Fruit fly (Drosophila melanogaster): ENCODE measurements around the gene CG8312.

DNA sequence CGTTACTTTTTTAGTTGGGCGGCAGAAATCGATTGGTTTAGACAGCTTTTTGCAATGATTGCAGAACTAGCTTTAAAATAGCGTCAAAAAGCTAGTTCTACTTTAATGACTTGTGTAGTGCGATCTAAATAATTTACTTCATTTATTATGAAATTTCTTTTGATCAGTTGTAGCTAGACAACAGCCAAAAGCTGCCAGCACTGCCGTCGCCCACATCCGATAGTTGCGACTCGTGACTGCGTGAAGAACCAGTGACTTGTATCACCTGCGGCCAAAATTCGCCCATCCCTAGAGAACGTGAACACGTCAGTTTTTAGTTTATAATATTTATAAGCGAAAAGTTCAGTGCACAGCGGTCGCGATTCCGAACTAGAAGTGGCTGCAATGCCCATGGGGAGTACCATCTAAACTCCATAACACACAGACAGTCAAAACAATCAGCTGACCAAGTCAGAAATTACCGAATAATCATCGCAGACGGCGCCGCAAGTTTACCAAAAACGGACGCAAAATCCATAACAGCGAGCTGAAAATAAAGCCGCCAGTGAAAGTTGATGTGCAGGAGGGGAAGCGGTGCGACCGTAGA, 4.4 kb upstream of the CG8312 start, which contains the start of gene P58IPK:
- TF ChIP-seq rn (GFP tag; IDR thresholded peaks at IDR 0.05) (no peak), fd96Ca (GFP tag; IDR thresholded peaks at IDR 0.05) (peak; percentile 71; the same call in 2 of the 3 replicates), Pif1A (GFP tag; optimal IDR thresholded peaks at IDR 0.05) (no peak), CG32121 (GFP tag; IDR thresholded peaks at IDR 0.05) (peak; percentile 35; the same call in 1 of the 2 replicates), CG10348 (GFP tag; IDR thresholded peaks at IDR 0.05) (0 out of 2 replicates have a peak, but pooled peaks have one; percentile 20), CG34367 (tag; optimal IDR thresholded peaks at IDR 0.05) (peak; percentile 10), CG8301 (tag; optimal IDR thresholded peaks at IDR 0.05) (no peak), CG17806 (tag; optimal IDR thresholded peaks at IDR 0.05) (no peak), D1 (tag; optimal IDR thresholded peaks at IDR 0.05) (no peak), CG4496 (GFP tag; IDR thresholded peaks at IDR 0.05) (peak; percentile 64; the same call in 2 of the 3 replicates), Pif1B (GFP tag; optimal IDR thresholded peaks at IDR 0.05) (no peak)

All from whole organism, pupa.